Fruit fly (Drosophila melanogaster) ovary, adult (tissue): Measurements from ENCODE around the gene CG32152.

Source experiments
- CG17801 ChIP-seq: fragments of 200-800 bp; optimal IDR thresholded peaks from 2 replicates; lab custom pipeline; 2019; ENCODE audit warnings: missing biosample characterization, mild to moderate bottlenecking, missing genetic modification characterization, moderate library complexity; ENCODE audit not compliant: partially characterized antibody

Gene CG32152

DNA sequence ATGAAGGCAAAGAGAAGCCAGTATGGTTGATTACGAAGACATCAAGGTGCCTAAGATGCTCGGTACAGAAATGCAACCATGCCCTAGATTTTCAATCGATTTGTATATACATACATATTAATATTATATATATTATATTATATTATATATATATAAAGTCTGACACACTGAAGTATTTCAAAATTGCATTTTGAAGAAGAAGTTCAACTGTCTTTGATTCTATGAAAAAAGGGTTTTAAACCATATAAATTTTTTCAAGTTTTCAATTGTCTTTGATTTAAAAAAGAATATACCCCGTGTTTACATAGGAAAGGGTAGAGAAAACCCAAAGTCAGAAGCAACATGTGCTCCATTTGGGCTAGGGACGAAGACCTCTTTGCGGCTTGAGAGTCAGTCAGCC lies 30.9 kb upstream of the CG32152 start:
- no peak for TF ChIP-seq CG17801 (GFP tag; lab: Kevin White, UChicago)

DNA sequence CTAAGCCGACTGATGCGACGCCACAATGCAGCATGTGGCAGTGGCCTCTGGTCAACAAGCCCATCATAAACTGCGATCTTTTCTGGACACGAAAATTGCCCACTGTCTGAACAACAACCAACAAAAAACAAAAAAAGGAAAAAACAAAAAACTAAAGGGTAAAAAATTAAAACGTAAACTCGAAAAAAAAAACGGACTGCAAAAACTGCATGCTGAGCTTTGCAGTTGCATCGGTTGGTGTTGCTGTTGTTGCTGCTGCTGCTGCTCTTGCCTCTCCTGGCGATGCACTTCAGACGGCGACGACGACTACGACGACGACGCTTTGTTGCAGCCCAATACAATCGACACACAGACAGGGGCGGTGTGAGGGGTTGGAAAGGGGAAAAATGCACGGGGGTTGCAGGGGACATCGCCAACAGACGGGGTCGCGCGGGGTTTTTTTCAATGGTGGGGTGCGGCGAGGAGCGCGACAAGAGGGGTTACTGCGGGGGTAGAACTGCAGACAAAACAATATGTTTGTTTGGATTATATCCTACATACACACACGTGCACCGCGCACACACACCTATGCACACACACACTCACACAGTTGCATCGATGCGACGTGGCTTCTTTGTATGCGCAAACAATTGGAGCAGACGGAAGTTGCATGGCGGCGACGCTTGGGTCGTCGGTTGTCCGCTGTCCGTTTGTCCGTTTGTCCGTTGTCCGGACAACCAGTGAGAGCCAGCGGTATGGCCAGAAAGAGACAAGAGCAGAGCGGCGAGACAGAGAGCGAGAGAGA lies 30.2 kb upstream of the CG32152 start:
- no peak for TF ChIP-seq CG17801 (GFP tag; lab: Kevin White, UChicago)

DNA sequence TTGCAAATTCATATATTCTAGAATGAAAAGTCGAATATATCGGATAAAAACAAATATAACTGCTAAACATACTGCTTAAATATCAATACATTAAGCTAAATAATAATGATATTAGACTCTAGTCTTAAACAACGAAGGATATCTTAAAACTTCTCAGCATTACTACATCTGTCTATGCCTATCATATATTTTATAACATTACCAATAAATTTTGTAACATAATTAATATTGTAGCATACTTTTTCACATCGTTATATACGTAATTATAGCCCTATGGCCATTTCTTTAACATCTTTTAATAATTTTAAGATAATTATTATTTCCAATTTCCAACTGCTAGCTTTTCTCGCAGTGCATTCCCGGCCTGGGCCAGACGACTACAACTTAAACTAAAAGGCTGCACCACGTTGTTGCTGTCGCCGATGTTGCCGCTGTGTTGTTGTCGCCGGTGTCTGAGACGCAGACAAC lies 29.0 kb upstream of the CG32152 start:
- TF ChIP-seq CG17801 (GFP tag; lab: Kevin White, UChicago), result no peak

DNA sequence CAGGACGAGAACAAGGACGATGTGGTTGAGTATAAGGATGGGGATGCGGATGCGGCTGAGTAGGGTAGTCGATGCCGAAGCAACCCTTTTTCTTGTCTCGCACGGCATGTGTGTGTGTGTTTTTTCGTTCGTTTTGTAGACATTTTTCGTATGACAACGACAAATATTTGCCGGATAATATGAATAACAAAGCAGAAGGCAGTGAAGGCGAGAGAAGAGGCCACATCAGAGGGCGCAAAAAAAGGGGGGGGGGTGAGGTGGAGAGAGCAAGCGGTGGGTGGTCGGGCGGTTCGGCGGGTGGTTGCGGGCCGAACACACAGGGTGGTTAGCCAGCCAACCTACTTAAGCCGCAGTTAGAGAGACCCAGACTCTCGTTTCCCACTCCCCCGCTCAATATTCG lies 28.5 kb upstream of the CG32152 start:
- no peak for TF ChIP-seq CG17801 (GFP tag; lab: Kevin White, UChicago)

DNA sequence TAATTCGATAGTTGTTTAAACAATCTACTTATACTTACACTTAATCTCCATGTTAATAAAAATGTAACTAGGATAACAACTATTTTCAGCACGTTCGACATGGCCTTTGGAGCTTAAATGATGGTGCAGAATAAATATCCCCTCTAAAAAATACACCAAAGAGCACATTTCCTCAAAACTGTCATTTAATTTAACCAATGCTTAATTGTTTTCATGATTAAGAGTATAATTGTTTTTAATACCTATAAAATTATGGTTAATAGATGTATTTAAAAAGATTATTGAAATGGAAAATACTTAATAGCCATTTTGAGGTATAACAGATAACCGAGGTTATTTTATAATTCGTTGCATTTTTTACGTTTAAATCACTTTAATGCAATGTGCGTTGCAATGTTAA lies 27.4 kb upstream of the CG32152 start, which contains the start of gene CG33795:
Gene CG33795 (minus strand): TSS at position 101 of the 400 bp plus-strand sequence.
- TF ChIP-seq CG17801 (GFP tag; lab: Kevin White, UChicago), result no peak

DNA sequence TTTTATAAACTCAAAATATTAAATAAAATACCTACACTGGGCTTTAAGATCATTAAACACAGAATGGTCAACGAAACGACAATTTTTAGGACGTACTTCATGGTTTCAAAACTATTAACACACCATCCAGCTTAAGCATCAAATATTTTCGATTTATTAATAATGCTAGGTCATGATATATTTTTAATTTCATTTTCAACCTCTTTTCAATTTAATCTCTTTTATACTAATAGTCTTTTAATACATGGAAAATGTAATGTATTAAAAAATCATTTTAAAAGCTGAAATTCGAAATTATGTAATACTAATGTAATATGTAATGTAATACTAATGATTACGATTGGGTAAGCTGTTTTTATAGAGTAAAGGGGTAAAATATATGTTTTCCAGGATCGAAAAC lies 26.2 kb upstream of the CG32152 start, which contains the start of gene CG33796:
Gene CG33796 (minus strand): TSS at position 101 of the 400 bp plus-strand sequence.
- TF ChIP-seq CG17801 (GFP tag; lab: Kevin White, UChicago), result no peak

DNA sequence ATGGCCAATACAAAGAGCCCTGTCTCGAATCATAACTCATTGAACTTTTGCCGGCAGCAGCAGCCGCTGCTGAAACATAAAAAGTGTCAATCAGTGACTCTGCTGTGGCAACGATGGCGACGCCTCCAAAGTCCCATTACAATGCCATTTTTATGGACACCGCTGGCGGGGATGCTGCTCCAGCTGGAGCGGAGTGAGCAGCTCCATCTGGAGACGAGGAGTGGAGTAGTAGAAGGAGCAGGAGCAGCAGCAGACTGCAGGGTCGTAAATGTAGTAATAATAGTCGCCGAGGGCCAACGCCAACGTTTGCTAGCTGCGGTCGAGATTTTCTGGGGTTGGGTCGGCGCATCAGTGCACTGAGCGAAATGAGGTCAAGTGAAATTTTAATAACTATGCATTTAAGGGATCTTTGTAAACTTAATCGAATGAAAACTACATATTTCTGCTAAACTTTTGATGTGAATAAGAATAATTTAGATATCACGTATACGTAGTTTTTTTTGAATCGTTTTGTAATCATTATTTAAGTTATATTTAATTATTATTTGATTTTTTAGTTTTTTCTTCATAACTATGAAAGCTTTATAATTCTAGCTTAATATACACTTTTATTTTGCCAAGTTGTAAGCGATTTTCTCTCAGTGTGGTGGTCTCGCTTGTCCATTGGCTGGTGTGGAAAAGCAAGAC lies 24.8 kb upstream of the CG32152 start:
- no peak for TF ChIP-seq CG17801 (GFP tag; lab: Kevin White, UChicago)

DNA sequence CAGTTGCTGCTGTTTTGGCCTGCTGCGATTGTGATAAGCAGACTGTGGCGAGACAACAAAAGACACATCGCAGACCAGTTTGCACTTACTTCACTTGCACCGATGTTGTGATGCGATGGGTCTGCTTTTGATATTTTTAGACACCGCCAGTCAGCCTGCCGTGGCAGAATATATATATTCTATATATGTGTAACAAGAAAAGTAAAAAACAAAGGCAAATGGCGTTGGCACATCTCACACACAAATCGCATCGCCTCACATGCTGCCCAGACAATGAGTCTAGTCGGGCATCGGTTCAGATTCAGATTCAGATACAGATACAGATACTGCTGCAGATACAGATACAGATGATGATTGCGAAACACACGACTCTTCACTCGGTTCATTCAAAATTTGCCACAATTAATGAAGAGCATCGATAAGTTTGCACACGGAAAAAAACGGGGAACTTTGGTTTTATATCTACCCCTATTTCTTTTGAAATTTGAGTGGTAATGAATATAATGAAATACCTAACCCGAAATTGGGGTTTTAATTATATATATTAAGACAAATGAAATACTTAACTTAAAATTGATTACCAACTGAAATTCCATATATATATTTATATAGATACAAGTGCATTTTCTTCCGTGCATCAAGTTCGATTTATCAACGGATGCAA lies 24.0 kb upstream of the CG32152 start:
- no peak for TF ChIP-seq CG17801 (GFP tag; lab: Kevin White, UChicago)

DNA sequence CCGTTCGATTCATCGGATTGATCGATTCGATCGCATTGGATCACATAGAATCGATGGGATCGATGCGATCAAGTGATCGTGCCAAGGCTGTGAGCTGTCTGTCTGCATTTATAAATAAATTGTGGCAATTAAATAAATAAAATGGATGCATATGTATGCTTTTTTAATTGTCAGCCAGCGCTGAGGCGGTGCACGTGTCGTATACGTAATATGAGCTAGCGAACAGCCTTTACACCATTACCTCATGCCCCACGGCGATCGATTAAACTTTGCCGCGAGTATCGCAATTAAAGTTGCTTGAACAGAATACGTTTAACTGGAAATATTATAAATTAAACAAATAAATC lies 23.1 kb upstream of the CG32152 start:
- no peak for TF ChIP-seq CG17801 (GFP tag; lab: Kevin White, UChicago)

DNA sequence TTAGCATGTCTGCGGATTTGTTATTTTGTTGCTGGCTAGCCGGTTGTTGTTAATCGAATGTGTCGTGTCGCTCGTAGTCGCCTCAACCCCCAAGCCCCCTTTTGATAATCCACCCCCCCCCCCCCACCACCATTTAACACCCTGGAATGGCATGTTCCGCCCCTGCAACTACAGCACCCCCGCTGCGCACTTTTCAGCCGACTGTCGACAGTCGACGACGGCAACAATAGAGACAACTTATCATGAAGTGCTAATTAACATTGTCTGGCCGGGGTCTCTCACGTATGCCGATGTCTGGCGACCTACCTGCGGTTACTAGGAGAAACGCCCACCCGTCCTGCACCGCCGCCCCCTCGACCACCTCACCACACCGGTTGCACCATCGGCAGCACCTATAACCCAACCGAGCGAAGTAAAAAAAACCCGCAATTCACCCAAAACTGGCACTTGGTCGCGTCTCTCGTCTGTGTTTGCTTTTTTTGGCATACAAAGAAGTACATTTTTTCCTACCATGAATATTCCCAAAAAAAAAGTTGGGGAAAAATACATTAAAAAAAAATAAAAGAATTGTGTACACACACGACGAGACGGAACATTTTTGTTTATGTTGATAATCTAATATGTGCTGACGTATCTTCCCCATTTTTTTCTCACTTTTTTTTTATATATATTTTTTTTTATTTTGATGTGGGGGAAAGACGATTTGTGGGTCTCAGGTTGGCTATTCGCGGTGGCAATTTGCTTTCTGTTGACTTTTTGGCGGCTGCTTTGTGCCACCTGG lies 22.6 kb upstream of the CG32152 start:
- TF ChIP-seq CG17801 (GFP tag; lab: Kevin White, UChicago), result no peak

DNA sequence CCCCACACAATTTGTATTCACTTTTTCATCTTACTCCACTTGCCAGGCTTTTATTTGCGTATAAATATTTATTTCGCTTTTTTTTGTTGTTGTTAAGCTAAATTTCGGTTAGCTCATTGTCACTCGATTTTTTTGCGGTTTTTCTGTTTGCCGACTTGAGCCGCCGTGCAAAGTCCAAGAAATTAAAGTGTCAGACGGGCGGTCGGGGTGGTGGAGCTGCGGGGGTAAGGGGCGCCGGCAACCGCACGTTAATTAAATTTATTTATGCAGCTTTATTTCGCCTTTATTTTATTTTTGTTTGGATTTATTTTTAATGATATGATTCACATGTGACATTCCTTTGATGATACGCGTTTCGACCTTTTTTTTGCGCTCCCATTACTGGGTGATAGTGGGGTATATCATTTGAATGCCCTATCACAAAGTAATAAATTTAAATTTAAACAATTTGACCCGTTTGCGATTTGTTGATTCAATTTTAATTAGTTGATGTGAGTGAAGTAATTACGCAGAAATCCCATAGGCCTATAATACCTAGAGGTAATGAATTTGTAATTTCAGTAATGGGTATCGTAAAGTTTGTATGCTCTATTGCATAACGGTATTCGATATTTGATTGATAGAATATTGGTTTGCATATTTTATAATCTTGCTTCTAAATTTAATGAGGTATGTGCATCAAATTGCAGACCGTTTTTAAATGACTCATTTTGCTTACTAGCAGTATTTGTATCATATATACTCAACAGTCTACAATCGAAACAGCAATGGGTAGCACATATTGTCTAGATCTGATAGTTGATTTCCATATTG lies 21.7 kb upstream of the CG32152 start:
- no peak for TF ChIP-seq CG17801 (GFP tag; lab: Kevin White, UChicago)

DNA sequence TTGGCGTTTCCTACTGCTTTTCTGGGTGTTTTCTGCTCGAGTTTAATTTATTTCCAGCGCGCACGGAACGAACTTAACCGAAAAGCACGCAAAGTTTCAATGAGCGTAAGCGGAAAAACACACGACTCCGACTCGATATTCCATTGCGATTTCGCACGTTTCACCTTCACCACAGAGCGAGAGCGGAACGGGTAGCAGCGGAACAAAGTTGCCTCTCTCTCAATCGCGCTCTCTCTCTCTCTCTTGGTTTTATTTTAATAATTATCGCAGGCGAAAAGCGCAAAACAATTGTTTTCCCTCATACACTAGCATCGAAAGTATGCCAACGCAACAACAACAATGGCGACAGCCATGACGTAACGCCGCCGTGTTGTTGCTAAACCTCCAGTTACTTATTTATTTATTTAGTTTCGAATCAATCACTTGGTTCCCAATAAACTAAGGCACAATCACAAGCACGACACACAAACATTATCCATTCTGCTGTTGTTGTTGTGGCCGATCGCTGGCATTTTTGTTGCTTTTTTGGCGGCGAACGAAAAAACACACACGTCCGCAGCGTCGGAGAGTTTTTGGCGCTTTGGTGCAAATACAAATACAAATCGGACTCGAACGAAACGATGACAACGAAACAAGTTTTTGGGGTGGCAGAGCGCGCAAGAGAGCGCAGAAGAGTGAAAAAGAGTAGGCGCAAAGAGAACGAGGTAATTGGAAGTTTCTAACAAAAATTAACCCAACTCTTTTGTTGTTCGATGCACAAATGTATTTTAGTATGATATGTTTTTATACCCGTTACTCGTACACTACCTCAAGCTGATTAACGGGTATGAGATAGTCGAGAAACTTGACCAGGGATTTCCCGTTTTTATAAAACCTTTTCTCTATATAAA lies 20.6 kb upstream of the CG32152 start, which contains the start of gene CG5151:
Gene CG5151 (minus strand): TSS at position 552 of the 890 bp plus-strand sequence.
- peak; percentile 70 for TF ChIP-seq CG17801 (GFP tag; lab: Kevin White, UChicago)
